Worm (Caenorhabditis elegans) whole organism, L1 larva: ENCODE measurements around the gene str-93.

Source experiments
- C16A3.4 ChIP-seq: fragments of 150-350 bp; optimal IDR thresholded peaks from 2 replicates; lab custom pipeline; 2014; ENCODE audit warnings: missing biosample characterization, missing genetic modification characterization
- C34B4.2 ChIP-seq: sonication (generic microtip); optimal IDR thresholded peaks from 2 replicates; lab custom pipeline; 2017; ENCODE audit warnings: mild to moderate bottlenecking, missing genetic modification characterization, missing compliant biosample characterization
- Y116A8C.19 ChIP-seq: sonication (generic microtip); optimal IDR thresholded peaks from 2 replicates; lab custom pipeline; 2016; ENCODE audit warnings: missing compliant biosample characterization, missing genetic modification characterization, borderline replicate concordance
- aha-1 ChIP-seq: fragments of 150-350 bp; optimal IDR thresholded peaks from 2 replicates; lab custom pipeline; 2014; ENCODE audit warnings: missing biosample characterization, missing genetic modification characterization
- alr-1 ChIP-seq: fragments of 200-800 bp; sonication (Bioruptor generic); optimal IDR thresholded peaks from 2 replicates; lab custom pipeline; 2018; ENCODE audit warnings: borderline replicate concordance, mild to moderate bottlenecking, missing genetic modification characterization, missing compliant biosample characterization
- aly-2 ChIP-seq: fragments of 150-350 bp; optimal IDR thresholded peaks from 2 replicates; lab custom pipeline; 2014; ENCODE audit warnings: missing biosample characterization, missing genetic modification characterization
- ama-1 ChIP-seq: fragments of 150-350 bp; optimal IDR thresholded peaks from 2 replicates; lab custom pipeline; 2014
- blmp-1 ChIP-seq: fragments of 150-350 bp; optimal IDR thresholded peaks from 2 replicates; lab custom pipeline; 2014; ENCODE audit warnings: missing biosample characterization, missing genetic modification characterization
- ceh-63 ChIP-seq: fragments of 200-800 bp; sonication (Bioruptor generic); optimal IDR thresholded peaks from 2 replicates; lab custom pipeline; 2018; ENCODE audit warnings: mild to moderate bottlenecking, missing genetic modification characterization, missing compliant biosample characterization
- ceh-88 ChIP-seq: fragments of 200-800 bp; sonication (Bioruptor generic); IDR thresholded peaks from 2 replicates; pipeline ENCODE4 v1.3.6; 2022; ENCODE audit warnings: missing genetic modification characterization, missing compliant biosample characterization
- ceh-90 ChIP-seq: sonication (generic microtip); optimal IDR thresholded peaks from 2 replicates; lab custom pipeline; 2016; ENCODE audit warnings: missing genetic modification characterization, missing compliant biosample characterization
- efl-1 ChIP-seq, 4 experiments: fragments of 150-350 bp; optimal IDR thresholded peaks in 3 of 4; peaks in 1 of 4; 1 replicate in 1 of 4; 2 replicates in 3 of 4; lab custom pipeline; 2014; ENCODE audit warnings: missing biosample characterization in 2 of 4, missing genetic modification characterization in 2 of 4, missing genetic modification reagents in 2 of 4
- efl-3 ChIP-seq: fragments of 200-800 bp; sonication (Bioruptor generic); optimal IDR thresholded peaks from 2 replicates; lab custom pipeline; 2018; ENCODE audit warnings: mild to moderate bottlenecking, missing genetic modification characterization, missing compliant biosample characterization
- elt-2 ChIP-seq: sonication (generic microtip); optimal IDR thresholded peaks from 2 replicates; lab custom pipeline; 2016; ENCODE audit warnings: missing genetic modification characterization, mild to moderate bottlenecking, inconsistent platforms, missing compliant biosample characterization, missing genetic modification reagents
- fkh-4 ChIP-seq: sonication (generic microtip); optimal IDR thresholded peaks from 2 replicates; lab custom pipeline; 2016; ENCODE audit warnings: missing compliant biosample characterization, missing genetic modification characterization, borderline replicate concordance
- grh-1 ChIP-seq: fragments of 200-800 bp; sonication (Bioruptor generic); IDR thresholded peaks from 2 replicates; pipeline ENCODE4 v1.3.6; 2022; ENCODE audit warnings: missing genetic modification reagents, missing genetic modification characterization, missing compliant biosample characterization
- hlh-4 ChIP-seq: sonication (generic microtip); optimal IDR thresholded peaks from 2 replicates; lab custom pipeline; 2016; ENCODE audit warnings: mild to moderate bottlenecking, missing genetic modification characterization, missing compliant biosample characterization
- irx-1 ChIP-seq: sonication (generic microtip); optimal IDR thresholded peaks from 2 replicates; lab custom pipeline; 2016; ENCODE audit warnings: missing genetic modification characterization, missing compliant biosample characterization
- isw-1 ChIP-seq: fragments of 200-800 bp; sonication (Bioruptor generic); IDR thresholded peaks from 2 replicates; pipeline ENCODE4 v1.3.6; 2022; ENCODE audit warnings: missing genetic modification characterization, missing compliant biosample characterization
- jun-1 ChIP-seq: fragments of 150-350 bp; optimal IDR thresholded peaks from 2 replicates; lab custom pipeline; 2014; ENCODE audit warnings: missing biosample characterization, missing genetic modification reagents, missing genetic modification characterization
- lin-13 ChIP-seq: fragments of 150-350 bp; optimal IDR thresholded peaks from 2 replicates; lab custom pipeline; 2014; ENCODE audit warnings: missing biosample characterization, missing genetic modification reagents, missing genetic modification characterization
- lin-14 ChIP-seq: fragments of 200-800 bp; sonication (Bioruptor generic); optimal IDR thresholded peaks from 2 replicates; lab custom pipeline; 2018; ENCODE audit warnings: mild to moderate bottlenecking, missing genetic modification characterization, moderate library complexity, missing compliant biosample characterization
- lin-15B ChIP-seq: fragments of 150-350 bp; sonication (generic microtip); optimal IDR thresholded peaks from 3 replicates; lab custom pipeline; 2014; ENCODE audit warnings: missing biosample characterization, missing genetic modification characterization
- lin-35 ChIP-seq, 2 experiments: fragments of 150-350 bp; optimal IDR thresholded peaks; 2 replicates each; lab custom pipeline; 2014; ENCODE audit warnings: missing biosample characterization in 2 of 2, missing genetic modification characterization in 2 of 2, missing genetic modification reagents in 2 of 2
- lin-39 ChIP-seq: fragments of 150-350 bp; optimal IDR thresholded peaks from 2 replicates; lab custom pipeline; 2014; ENCODE audit warnings: missing biosample characterization, missing genetic modification reagents, missing genetic modification characterization
- lir-3 ChIP-seq: sonication (generic microtip); optimal IDR thresholded peaks from 2 replicates; lab custom pipeline; 2016; ENCODE audit warnings: mild to moderate bottlenecking, missing genetic modification characterization, moderate library complexity, missing compliant biosample characterization; ENCODE audit not compliant: poor library complexity
- lsy-2 ChIP-seq, 2 experiments: fragments of 150-350 bp; optimal IDR thresholded peaks; 2 replicates each; lab custom pipeline; 2014; ENCODE audit warnings: missing biosample characterization in 2 of 2, missing genetic modification characterization in 2 of 2
- nhr-11 ChIP-seq: fragments of 150-350 bp; optimal IDR thresholded peaks from 2 replicates; lab custom pipeline; 2014; ENCODE audit warnings: missing biosample characterization, missing genetic modification characterization
- nhr-19 ChIP-seq: fragments of 200-800 bp; sonication (Bioruptor generic); conservative IDR thresholded peaks from 2 replicates; pipeline ENCODE4 v1.3.6; 2022; ENCODE audit warnings: missing genetic modification characterization, missing compliant biosample characterization
- nhr-20 ChIP-seq: sonication (generic microtip); optimal IDR thresholded peaks from 2 replicates; lab custom pipeline; 2016; ENCODE audit warnings: mild to moderate bottlenecking, missing genetic modification characterization, missing compliant biosample characterization
- nhr-76 ChIP-seq: sonication (generic microtip); optimal IDR thresholded peaks from 2 replicates; lab custom pipeline; 2017; ENCODE audit warnings: missing biosample characterization, missing genetic modification characterization
- nhr-77 ChIP-seq: fragments of 150-350 bp; optimal IDR thresholded peaks from 2 replicates; lab custom pipeline; 2014; ENCODE audit warnings: missing biosample characterization, missing genetic modification characterization
- nhr-85 ChIP-seq: sonication (generic microtip); peaks from one replicate; lab custom pipeline; 2016; ENCODE audit warnings: missing genetic modification characterization, inconsistent platforms, missing compliant biosample characterization
- nhr-90 ChIP-seq: sonication (generic microtip); optimal IDR thresholded peaks from 2 replicates; lab custom pipeline; 2016; ENCODE audit warnings: mild to moderate bottlenecking, missing genetic modification characterization, missing compliant biosample characterization; ENCODE audit not compliant: poor library complexity
- pax-3 ChIP-seq: fragments of 200-800 bp; sonication (Bioruptor generic); optimal IDR thresholded peaks from 2 replicates; lab custom pipeline; 2018; ENCODE audit warnings: mild to moderate bottlenecking, missing genetic modification characterization, moderate library complexity, missing compliant biosample characterization
- pqm-1 ChIP-seq: sonication (generic microtip); optimal IDR thresholded peaks from 3 replicates; lab custom pipeline; 2017; ENCODE audit warnings: missing biosample characterization, missing genetic modification characterization
- rnt-1 ChIP-seq: sonication (generic microtip); optimal IDR thresholded peaks from 2 replicates; lab custom pipeline; 2016; ENCODE audit warnings: mild to moderate bottlenecking, missing genetic modification characterization, moderate library complexity, missing compliant biosample characterization
- snpc-4 ChIP-seq: fragments of 150-350 bp; optimal IDR thresholded peaks from 2 replicates; lab custom pipeline; 2014; ENCODE audit warnings: missing biosample characterization, missing genetic modification characterization
- snu-23 ChIP-seq: sonication (generic microtip); optimal IDR thresholded peaks from 2 replicates; lab custom pipeline; 2016; ENCODE audit warnings: missing genetic modification characterization, missing compliant biosample characterization
- sox-4 ChIP-seq: sonication (generic microtip); optimal IDR thresholded peaks from 2 replicates; lab custom pipeline; 2016; ENCODE audit warnings: missing genetic modification characterization, missing compliant biosample characterization
- sptf-1 ChIP-seq: fragments of 150-350 bp; optimal IDR thresholded peaks from 2 replicates; lab custom pipeline; 2014; ENCODE audit warnings: missing biosample characterization, missing genetic modification characterization
- swsn-7 ChIP-seq: sonication (generic microtip); optimal IDR thresholded peaks from 2 replicates; lab custom pipeline; 2016; ENCODE audit warnings: missing genetic modification characterization, missing compliant biosample characterization
- tlp-1 ChIP-seq: fragments of 150-350 bp; optimal IDR thresholded peaks from 2 replicates; lab custom pipeline; 2014; ENCODE audit warnings: missing biosample characterization, missing genetic modification characterization
- unc-30 ChIP-seq: sonication (generic microtip); optimal IDR thresholded peaks from 2 replicates; lab custom pipeline; 2017; ENCODE audit warnings: missing biosample characterization, missing genetic modification characterization
- unc-86 ChIP-seq: sonication (generic microtip); optimal IDR thresholded peaks from 2 replicates; lab custom pipeline; 2016; ENCODE audit warnings: missing genetic modification characterization, missing compliant biosample characterization
- unc-98 ChIP-seq: fragments of 200-800 bp; sonication (Bioruptor generic); IDR thresholded peaks from 2 replicates; pipeline ENCODE4 v1.3.6; 2022; ENCODE audit warnings: missing genetic modification characterization, missing compliant biosample characterization
- xbp-1 ChIP-seq: sonication (generic microtip); optimal IDR thresholded peaks from 2 replicates; lab custom pipeline; 2016; ENCODE audit warnings: missing genetic modification characterization, missing compliant biosample characterization
- ztf-11 ChIP-seq, 2 experiments: sonication (generic microtip); optimal IDR thresholded peaks; 2 replicates each; lab custom pipeline; 2016 to 2017; ENCODE audit warnings: missing genetic modification characterization in 2 of 2, missing biosample characterization in 1 of 2, missing compliant biosample characterization in 1 of 2
- ztf-4 ChIP-seq: fragments of 150-350 bp; optimal IDR thresholded peaks from 2 replicates; lab custom pipeline; 2014; ENCODE audit warnings: missing biosample characterization, missing genetic modification characterization

str-93 gene

ce11 chrV:17673343-17673742 lies at the start of gene str-93:
TSS of gene str-93 (minus strand) at chrV:17673443.
- TF ChIP-seq nhr-76 (tag; lab: Kevin White, UChicago) (no peak), efl-3 (GFP tag; lab: Kevin White, UChicago) (no peak), ceh-88 (GFP tag; lab: Robert Waterston, UW) (no peak), unc-86 (tag; lab: Kevin White, UChicago) (no peak), unc-98 (GFP tag; lab: Robert Waterston, UW) (no peak), isw-1 (GFP tag; lab: Robert Waterston, UW) (no peak), lin-13 (GFP tag; lab: Kevin White, UChicago) (no peak), nhr-11 (tag; lab: Kevin White, UChicago) (no peak), pax-3 (tag; lab: Kevin White, UChicago) (no peak), nhr-85 (tag; lab: Kevin White, UChicago) (no peak), C34B4.2 (tag; lab: Kevin White, UChicago) (no peak), lin-39 (no peak)
- TF ChIP-seq, all 84 proteins: peak for 0

- TF ChIP-seq ztf-4 (tag; lab: Kevin White, UChicago) = no peak
- TF ChIP-seq rnt-1 = no peak
- no peak for TF ChIP-seq sptf-1 (tag; lab: Kevin White, UChicago)
- no peak for TF ChIP-seq Y116A8C.19
- no peak for TF ChIP-seq ceh-90 (tag; lab: Kevin White, UChicago)
- TF ChIP-seq pax-3 (tag; lab: Kevin White, UChicago) = no peak
- TF ChIP-seq jun-1 (tag; lab: Kevin White, UChicago) = no peak
- TF ChIP-seq C16A3.4 = no peak
- no peak for TF ChIP-seq sox-4 (tag; lab: Kevin White, UChicago)
- no peak for TF ChIP-seq nhr-77 (tag; lab: Kevin White, UChicago)
- no peak for TF ChIP-seq xbp-1 (tag; lab: Kevin White, UChicago)
- TF ChIP-seq lin-39 = no peak
- no peak for TF ChIP-seq blmp-1 (tag; lab: Kevin White, UChicago)
- TF ChIP-seq fkh-4 = no peak
- no peak for TF ChIP-seq irx-1
- no peak for TF ChIP-seq ztf-11 (tag; optimal IDR thresholded peaks at IDR 0.05; lab: Kevin White, UChicago)
- TF ChIP-seq ceh-63 (GFP tag; lab: Kevin White, UChicago) = no peak
- TF ChIP-seq ama-1 (lab: Kevin White, UChicago) = no peak
These were observed 49.3 kb upstream of the str-93 start for ce11 chrV:17722553-17722952.

- TF ChIP-seq ztf-4 (tag; lab: Kevin White, UChicago) (no peak), fkh-4 (no peak), lsy-2 (tag; optimal IDR thresholded peaks at IDR 0.05; lab: Kevin White, UChicago) (peak in 1 of 2 experiments; percentile 0), nhr-11 (tag; lab: Kevin White, UChicago) (no peak), lir-3 (tag; lab: Kevin White, UChicago) (no peak), tlp-1 (tag; lab: Kevin White, UChicago) (no peak), unc-86 (tag; lab: Kevin White, UChicago) (no peak), unc-30 (tag; lab: Kevin White, UChicago) (no peak), aha-1 (no peak), nhr-19 (GFP tag; lab: Robert Waterston, UW) (peak; percentile 18; the same call in 1 of the 2 replicates), sptf-1 (tag; lab: Kevin White, UChicago) (no peak), nhr-90 (tag; lab: Kevin White, UChicago) (peak; percentile 5), snu-23 (GFP tag; lab: Kevin White, UChicago) (no peak), lin-14 (GFP tag; lab: Kevin White, UChicago) (no peak), grh-1 (GFP tag; lab: Robert Waterston, UW) (no peak), nhr-20 (tag; lab: Kevin White, UChicago) (peak; percentile 45), hlh-4 (no peak), unc-98 (GFP tag; lab: Robert Waterston, UW) (no peak), pqm-1 (tag; lab: Kevin White, UChicago) (peak; percentile 95), efl-3 (GFP tag; lab: Kevin White, UChicago) (no peak), jun-1 (tag; lab: Kevin White, UChicago) (peak; percentile 50), alr-1 (tag; lab: Kevin White, UChicago) (no peak), efl-1 (optimal IDR thresholded peaks at IDR 0.05; lab: Kevin White, UChicago) (no peak), efl-1 (GFP tag; optimal IDR thresholded peaks at IDR 0.05 in 1 of 2; lab: Kevin White, UChicago) (no peak), swsn-7 (tag; lab: Kevin White, UChicago) (no peak), snpc-4 (tag; lab: Kevin White, UChicago) (no peak), aly-2 (tag; lab: Kevin White, UChicago) (no peak), elt-2 (tag; lab: Kevin White, UChicago) (peak; percentile 98), nhr-77 (tag; lab: Kevin White, UChicago) (no peak), C34B4.2 (tag; lab: Kevin White, UChicago) (no peak), lin-35 (GFP tag; optimal IDR thresholded peaks at IDR 0.05; lab: Kevin White, UChicago) (peak in 1 of 2 experiments; percentile 46), sox-4 (tag; lab: Kevin White, UChicago) (no peak), lin-15B (tag; lab: Kevin White, UChicago) (no peak), irx-1 (no peak)
These were observed 48.5 kb upstream of the str-93 start for ce11 chrV:17721709-17722108.
